Worm (Caenorhabditis elegans): Measurements from ENCODE around the gene F35E8.6.

DNA sequence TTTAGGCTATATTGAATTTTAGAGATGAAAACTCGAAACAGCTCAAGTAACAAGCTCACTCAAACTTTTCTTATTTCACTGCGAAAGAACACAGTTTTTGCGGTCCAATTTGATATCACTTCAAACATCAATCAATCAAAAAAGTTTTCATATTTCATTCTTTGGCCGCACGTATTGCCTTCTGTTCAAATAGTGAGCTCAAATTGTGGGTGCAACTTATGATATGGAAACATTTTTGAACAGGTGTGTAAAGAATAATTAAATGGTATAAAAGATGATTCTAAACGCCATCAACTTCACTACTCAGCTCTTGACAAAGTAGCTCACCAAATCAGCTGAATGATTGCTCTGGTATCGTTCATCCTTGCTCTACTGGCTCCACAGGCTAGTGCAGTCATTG lies 12.3 kb upstream of the F35E8.6 start, which contains the start of gene T06C12.14:
- TF ChIP-seq him-1 (tag; optimal IDR thresholded peaks at IDR 0.05) (no peak), dao-5 (tag; optimal IDR thresholded peaks at IDR 0.05) (no peak)

All from whole organism, L4/young adult.